Fruit fly (Drosophila melanogaster): Measurements from ENCODE around the gene Aasdh.

DNA sequence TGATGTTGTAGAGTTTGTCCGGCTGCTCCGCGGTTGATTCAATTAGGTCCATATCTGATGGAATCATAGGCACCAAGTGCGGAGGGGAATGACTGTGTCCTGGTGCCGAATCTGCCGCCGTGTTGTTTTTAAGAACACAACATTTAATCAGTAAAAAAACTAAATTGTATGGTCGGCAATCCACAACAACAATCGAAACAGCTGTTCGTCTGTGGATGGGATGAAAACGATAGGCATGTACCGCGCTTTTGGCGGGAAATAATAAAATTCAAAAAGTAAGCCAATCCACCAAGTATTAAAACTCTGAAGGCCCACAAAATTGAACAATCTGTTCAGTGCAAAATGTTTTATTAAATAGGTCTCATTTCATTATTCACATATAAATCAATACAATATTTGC lies at the start of gene Aasdh:
- TF ChIP-seq psq (optimal IDR thresholded peaks at IDR 0.05): no peak
- no peak for TF ChIP-seq insv (optimal IDR thresholded peaks at IDR 0.05)
- no peak for TF ChIP-seq ttk (optimal IDR thresholded peaks at IDR 0.05)
- no peak for TF ChIP-seq h (optimal IDR thresholded peaks at IDR 0.05)

Data from Kc167 (cell line).